Worm (Caenorhabditis elegans): Measurements from ENCODE around the gene hlh-30.

The hlh-30 gene

DNA sequence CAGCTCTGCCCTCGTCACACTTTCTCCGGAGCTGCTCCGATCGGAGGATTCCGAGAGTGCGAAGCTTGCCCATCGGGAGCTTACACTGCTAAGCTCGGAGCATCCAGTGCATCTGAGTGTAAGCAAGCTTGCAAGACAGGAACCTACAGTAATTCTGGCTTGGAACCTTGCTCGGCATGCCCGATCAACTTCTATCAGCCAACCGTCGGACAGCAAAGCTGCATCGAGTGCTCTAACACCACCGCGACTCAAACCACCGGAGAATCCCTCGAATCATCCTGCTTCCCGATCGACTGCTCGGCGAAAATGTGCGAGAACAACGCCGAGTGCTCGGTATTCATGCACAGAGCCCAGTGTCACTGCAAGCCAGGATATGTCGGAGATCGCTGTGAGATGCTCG lies 30.5 kb downstream of the hlh-30 start:
- no peak for TF ChIP-seq fkh-2 (tag; optimal IDR thresholded peaks at IDR 0.05)
- TF ChIP-seq nhr-28 (tag; optimal IDR thresholded peaks at IDR 0.05), result no peak
- no peak for TF ChIP-seq snpc-4 (tag; optimal IDR thresholded peaks at IDR 0.05)
- no peak for TF ChIP-seq aly-2 (tag; optimal IDR thresholded peaks at IDR 0.05)
- TF ChIP-seq daf-12 (tag; optimal IDR thresholded peaks at IDR 0.05), result no peak
- TF ChIP-seq nhr-76 (tag; optimal IDR thresholded peaks at IDR 0.05), result no peak
- TF ChIP-seq lin-15B (tag; optimal IDR thresholded peaks at IDR 0.05), result no peak
- no peak for TF ChIP-seq sea-2 (GFP tag; optimal IDR thresholded peaks at IDR 0.05)
- TF ChIP-seq R02D3.7 (tag; optimal IDR thresholded peaks at IDR 0.05), result no peak
- TF ChIP-seq jun-1 (tag; optimal IDR thresholded peaks at IDR 0.05), result no peak
- no peak for TF ChIP-seq egl-5 (tag; optimal IDR thresholded peaks at IDR 0.05)
- TF ChIP-seq lin-39 (tag; optimal IDR thresholded peaks at IDR 0.05), result no peak
- TF ChIP-seq skn-1 (tag; optimal IDR thresholded peaks at IDR 0.05), result no peak
- no peak for TF ChIP-seq nhr-25 (tag; optimal IDR thresholded peaks at IDR 0.05)
- no peak for TF ChIP-seq elt-3 (tag; optimal IDR thresholded peaks at IDR 0.05)
- TF ChIP-seq nhr-12 (tag; optimal IDR thresholded peaks at IDR 0.05), result no peak
- TF ChIP-seq elt-1 (tag; optimal IDR thresholded peaks at IDR 0.05), result no peak
- TF ChIP-seq nfya-1 (tag; optimal IDR thresholded peaks at IDR 0.05; ENCODE audit: insufficient read depth), result no peak
- no peak for TF ChIP-seq ama-1 (optimal IDR thresholded peaks at IDR 0.05)

DNA sequence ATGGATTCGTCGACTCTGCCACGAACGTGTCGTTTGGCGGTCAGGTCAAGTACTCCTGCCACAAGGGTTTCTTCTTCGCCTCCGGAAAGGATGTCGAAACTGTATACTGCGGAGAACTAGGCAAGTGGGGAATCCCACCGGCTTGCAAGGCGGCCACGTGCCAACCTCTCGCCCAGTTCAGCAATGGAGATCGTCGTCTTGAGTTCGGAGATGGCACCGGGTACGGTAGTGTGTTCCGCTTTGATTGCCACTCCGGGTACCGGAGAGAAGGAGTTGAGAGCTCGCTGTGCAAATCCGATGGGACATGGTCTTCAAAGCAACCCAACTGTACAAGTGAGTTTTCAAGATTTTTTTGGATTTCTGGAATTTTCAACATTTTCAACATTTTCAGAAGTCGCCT lies 35.1 kb downstream of the hlh-30 start:
- TF ChIP-seq pha-4 (tag; optimal IDR thresholded peaks at IDR 0.05) (no peak), nhr-67 (tag; optimal IDR thresholded peaks at IDR 0.05) (no peak), nhr-43 (tag; optimal IDR thresholded peaks at IDR 0.05; ENCODE audit: poor library complexity, severe bottlenecking) (no peak), nfya-1 (tag; optimal IDR thresholded peaks at IDR 0.05; ENCODE audit: insufficient read depth) (no peak), unc-39 (tag; optimal IDR thresholded peaks at IDR 0.05) (no peak), ama-1 (optimal IDR thresholded peaks at IDR 0.05) (no peak), fkh-2 (tag; optimal IDR thresholded peaks at IDR 0.05) (no peak), fos-1 (tag; optimal IDR thresholded peaks at IDR 0.05) (no peak)

DNA sequence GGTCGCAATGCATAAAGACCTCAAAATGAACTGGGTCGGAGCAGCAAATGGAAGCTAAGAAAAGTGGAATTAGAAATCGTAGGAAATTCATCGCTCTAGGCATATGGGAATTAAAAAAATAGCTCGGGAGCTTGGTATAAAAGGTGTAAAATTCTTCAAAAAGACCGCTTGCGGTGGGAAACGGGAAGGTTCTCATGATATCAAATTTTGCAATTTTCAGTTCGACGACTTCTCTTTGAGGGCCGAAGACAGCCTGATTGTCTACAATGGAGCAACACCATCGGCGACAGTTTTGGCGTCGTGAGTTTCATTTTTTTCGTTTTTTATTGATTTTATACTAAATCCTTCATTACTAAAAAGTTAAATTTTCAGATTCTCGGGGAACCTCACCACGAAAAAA lies 36.2 kb downstream of the hlh-30 start, which contains the start of gene F47C12.8:
TSS of gene F47C12.8 (minus strand) at position 101 of the 400 bp plus-strand sequence.
- TF ChIP-seq nhr-25 (tag; optimal IDR thresholded peaks at IDR 0.05), result no peak
- no peak for TF ChIP-seq unc-62 (GFP tag; optimal IDR thresholded peaks at IDR 0.05)
- TF ChIP-seq fkh-10 (GFP tag; optimal IDR thresholded peaks at IDR 0.05), result no peak

DNA sequence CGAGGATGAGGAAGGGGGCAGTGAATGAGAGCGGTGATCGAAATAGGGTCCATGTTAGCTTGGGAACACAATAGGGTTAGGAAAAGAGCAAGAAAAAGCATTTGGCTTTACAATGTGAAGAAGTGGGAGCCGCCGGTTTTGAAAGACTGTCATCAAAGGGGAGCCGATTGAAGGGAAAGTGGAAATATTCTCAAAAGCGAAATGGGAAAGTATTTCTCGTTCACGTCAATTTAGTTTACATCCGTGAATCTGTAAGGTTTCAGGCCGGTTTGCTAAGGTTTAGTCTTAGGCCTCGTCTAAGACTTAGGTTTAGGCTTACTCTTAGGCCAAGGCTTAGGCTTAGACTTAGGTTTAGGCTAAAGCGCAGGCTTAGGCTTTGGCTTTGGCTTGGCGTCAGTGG lies 39.4 kb downstream of the hlh-30 start, which contains the start of gene F47C12.7:
TSS of gene F47C12.7 (minus strand) at position 101 of the 400 bp plus-strand sequence.
- TF ChIP-seq lin-15B (tag; optimal IDR thresholded peaks at IDR 0.05), result no peak
- no peak for TF ChIP-seq nhr-11 (tag; optimal IDR thresholded peaks at IDR 0.05)
- no peak for TF ChIP-seq nhr-67 (tag; optimal IDR thresholded peaks at IDR 0.05)
- TF ChIP-seq daf-12 (tag; optimal IDR thresholded peaks at IDR 0.05), result no peak
- TF ChIP-seq ceh-82 (tag; optimal IDR thresholded peaks at IDR 0.05), result no peak
- no peak for TF ChIP-seq fkh-10 (GFP tag; optimal IDR thresholded peaks at IDR 0.05)
- no peak for TF ChIP-seq ZK546.5 (tag; optimal IDR thresholded peaks at IDR 0.05)
- no peak for TF ChIP-seq lin-39 (tag; optimal IDR thresholded peaks at IDR 0.05)
- no peak for TF ChIP-seq mdl-1 (tag; optimal IDR thresholded peaks at IDR 0.05)
- no peak for TF ChIP-seq elt-1 (tag; optimal IDR thresholded peaks at IDR 0.05)
- no peak for TF ChIP-seq lsy-12 (tag; optimal IDR thresholded peaks at IDR 0.05)
- no peak for TF ChIP-seq nhr-23 (tag; optimal IDR thresholded peaks at IDR 0.05)
- no peak for TF ChIP-seq skn-1 (tag; optimal IDR thresholded peaks at IDR 0.05)
- no peak for TF ChIP-seq nhr-77 (tag; optimal IDR thresholded peaks at IDR 0.05)
- no peak for TF ChIP-seq ceh-16 (tag; optimal IDR thresholded peaks at IDR 0.05)
- no peak for TF ChIP-seq nhr-12 (tag; optimal IDR thresholded peaks at IDR 0.05)
- TF ChIP-seq zag-1 (tag; optimal IDR thresholded peaks at IDR 0.05), result no peak
- no peak for TF ChIP-seq eor-1 (tag; optimal IDR thresholded peaks at IDR 0.05)

DNA sequence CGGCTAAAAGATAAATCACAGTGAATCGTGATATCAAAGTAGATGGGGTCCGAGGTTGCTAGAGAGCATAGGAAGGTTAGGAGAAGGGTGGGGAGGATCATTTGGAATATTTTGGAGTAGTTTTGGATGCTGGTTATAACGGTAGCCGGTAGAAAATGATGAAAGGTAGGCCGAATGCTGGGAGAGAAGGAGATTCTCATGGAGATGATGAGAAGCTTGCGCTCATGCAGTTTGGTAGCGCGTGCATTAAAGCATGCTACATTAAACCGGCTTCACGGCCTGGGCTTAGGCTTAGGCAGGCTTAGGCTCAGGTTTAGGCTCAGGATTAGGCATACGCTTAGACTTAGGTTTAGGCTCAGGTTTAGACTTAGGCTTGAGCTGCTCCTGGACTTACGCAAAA lies 40.4 kb downstream of the hlh-30 start, which contains the start of gene F47C12.13:
TSS of gene F47C12.13 (minus strand) at position 101 of the 400 bp plus-strand sequence.
- no peak for TF ChIP-seq pqm-1 (tag; optimal IDR thresholded peaks at IDR 0.05)
- no peak for TF ChIP-seq elt-2 (tag; optimal IDR thresholded peaks at IDR 0.05)
- TF ChIP-seq fkh-10 (GFP tag; optimal IDR thresholded peaks at IDR 0.05), result no peak
- no peak for TF ChIP-seq lin-15B (tag; optimal IDR thresholded peaks at IDR 0.05)
- no peak for TF ChIP-seq nhr-11 (tag; optimal IDR thresholded peaks at IDR 0.05)
- no peak for TF ChIP-seq mml-1 (tag; optimal IDR thresholded peaks at IDR 0.05)
- no peak for TF ChIP-seq jun-1 (tag; optimal IDR thresholded peaks at IDR 0.05)
- no peak for TF ChIP-seq egl-5 (tag; optimal IDR thresholded peaks at IDR 0.05)
- no peak for TF ChIP-seq snpc-4 (tag; optimal IDR thresholded peaks at IDR 0.05)
- no peak for TF ChIP-seq ztf-11 (tag; optimal IDR thresholded peaks at IDR 0.05)
- TF ChIP-seq lin-39 (tag; optimal IDR thresholded peaks at IDR 0.05), result no peak
- TF ChIP-seq ceh-82 (tag; optimal IDR thresholded peaks at IDR 0.05), result no peak
- TF ChIP-seq tbx-2 (tag; optimal IDR thresholded peaks at IDR 0.05), result no peak
- no peak for TF ChIP-seq lsy-12 (tag; optimal IDR thresholded peaks at IDR 0.05)

Data from whole organism, L3 larva.